Fruit fly (Drosophila melanogaster): ENCODE results near the gene CG9515.

Gene CG9515

dm6 chr2L:8989037-8989591, 46.1 kb upstream of the CG9515 start, which contains the start of gene rost (continued):
- TF ChIP-seq CG11456 (GFP tag; IDR thresholded peaks at IDR 0.05), result no peak
- TF ChIP-seq Eip74EF (GFP tag; optimal IDR thresholded peaks at IDR 0.05), result no peak
- TF ChIP-seq MBD-R2 (GFP tag; IDR thresholded peaks at IDR 0.05), result 0 out of 2 replicates have a peak, but pooled peaks have one; percentile 7
- no peak for TF ChIP-seq vvl (GFP tag; IDR thresholded peaks at IDR 0.05)
- TF ChIP-seq schlank (tag; optimal IDR thresholded peaks at IDR 0.05), result no peak
- no peak for TF ChIP-seq dm (GFP tag; optimal IDR thresholded peaks at IDR 0.05)
- no peak for TF ChIP-seq Abd-B (GFP tag; optimal IDR thresholded peaks at IDR 0.05)
- no peak for TF ChIP-seq CG31224 (GFP tag; IDR thresholded peaks at IDR 0.05)
- TF ChIP-seq CG30431 (GFP tag; optimal IDR thresholded peaks at IDR 0.05), result no peak
- no peak for TF ChIP-seq CG6272 (GFP tag; IDR thresholded peaks at IDR 0.05)
- TF ChIP-seq cwo (GFP tag; optimal IDR thresholded peaks at IDR 0.05), result peak; percentile 40
- no peak for TF ChIP-seq twi (tag; optimal IDR thresholded peaks at IDR 0.05)
- no peak for TF ChIP-seq Lhr (GFP tag; optimal IDR thresholded peaks at IDR 0.05)
- TF ChIP-seq row (GFP tag; IDR thresholded peaks at IDR 0.05), result no peak
- no peak for TF ChIP-seq CG5953 (GFP tag; IDR thresholded peaks at IDR 0.05)
- TF ChIP-seq CG9817 (tag; optimal IDR thresholded peaks at IDR 0.05), result no peak
- no peak for TF ChIP-seq CG11723 (GFP tag; optimal IDR thresholded peaks at IDR 0.05)
- no peak for TF ChIP-seq Xrp1 (GFP tag; IDR thresholded peaks at IDR 0.05)
- no peak for TF ChIP-seq CG16779 (GFP tag; IDR thresholded peaks at IDR 0.05)
- TF ChIP-seq Blimp-1 (GFP tag; optimal IDR thresholded peaks at IDR 0.05), result no peak
- TF ChIP-seq lab (GFP tag; optimal IDR thresholded peaks at IDR 0.05), result peak; percentile 25
- no peak for TF ChIP-seq TFAM (GFP tag; optimal IDR thresholded peaks at IDR 0.05)
- TF ChIP-seq CG5180 (GFP tag; optimal IDR thresholded peaks at IDR 0.05), result peak; percentile 77
- no peak for TF ChIP-seq tna (GFP tag; IDR thresholded peaks at IDR 0.05; ENCODE audit: partially characterized antibody)
- TF ChIP-seq CG7357 (GFP tag; IDR thresholded peaks at IDR 0.05), result no peak
- TF ChIP-seq Jarid2 (GFP tag; optimal IDR thresholded peaks at IDR 0.05), result peak; percentile 41
- no peak for TF ChIP-seq ind (GFP tag; optimal IDR thresholded peaks at IDR 0.05)
- TF ChIP-seq Deaf1 (tag; optimal IDR thresholded peaks at IDR 0.05), result peak; percentile 94
- TF ChIP-seq cg (GFP tag; optimal IDR thresholded peaks at IDR 0.05), result peak; percentile 22
- TF ChIP-seq CG17361 (GFP tag; IDR thresholded peaks at IDR 0.05), result no peak
- TF ChIP-seq CG4730 (GFP tag; IDR thresholded peaks at IDR 0.05), result no peak
- TF ChIP-seq fd96Cb (tag; optimal IDR thresholded peaks at IDR 0.05), result no peak
- TF ChIP-seq CG7786 (GFP tag; optimal IDR thresholded peaks at IDR 0.05), result no peak
- TF ChIP-seq CG9876 (GFP tag; optimal IDR thresholded peaks at IDR 0.05), result no peak
- TF ChIP-seq wdn (GFP tag; IDR thresholded peaks at IDR 0.05), result no peak
- TF ChIP-seq BtbVII (GFP tag; optimal IDR thresholded peaks at IDR 0.05), result no peak
- no peak for TF ChIP-seq Dip2 (GFP tag; IDR thresholded peaks at IDR 0.05)
- no peak for TF ChIP-seq CG8089 (GFP tag; optimal IDR thresholded peaks at IDR 0.05)
- TF ChIP-seq odd (GFP tag; optimal IDR thresholded peaks at IDR 0.05), result no peak
- TF ChIP-seq CG4424 (GFP tag; optimal IDR thresholded peaks at IDR 0.05), result no peak
- TF ChIP-seq CG33213 (GFP tag; optimal IDR thresholded peaks at IDR 0.05), result no peak
- no peak for TF ChIP-seq NC2α (GFP tag; optimal IDR thresholded peaks at IDR 0.05)
- no peak for TF ChIP-seq gt (GFP tag; IDR thresholded peaks at IDR 0.05)
- no peak for TF ChIP-seq CG12299 (tag; optimal IDR thresholded peaks at IDR 0.05)
- 0 out of 3 replicates have a peak, but pooled peaks have one; percentile 22 for TF ChIP-seq CG2199 (GFP tag; IDR thresholded peaks at IDR 0.05)
- no peak for TF ChIP-seq ranshi (GFP tag; IDR thresholded peaks at IDR 0.05)
- TF ChIP-seq Dp (GFP tag; optimal IDR thresholded peaks at IDR 0.05), result no peak
- peak; percentile 82 for TF ChIP-seq Hey (tag; optimal IDR thresholded peaks at IDR 0.05)
- TF ChIP-seq slou (GFP tag; optimal IDR thresholded peaks at IDR 0.05), result no peak
- no peak for TF ChIP-seq rib (GFP tag; IDR thresholded peaks at IDR 0.05)
- TF ChIP-seq caup (GFP tag; optimal IDR thresholded peaks at IDR 0.05; ENCODE audit: severe bottlenecking), result no peak
